Worm (Caenorhabditis elegans) whole organism, late embryonic: ENCODE measurements around the gene R11D1.12.

Experiments used
- K02D7.2 ChIP-seq: sonication (generic microtip); optimal IDR thresholded peaks from 2 replicates; lab custom pipeline; 2017; ENCODE audit warnings: mild to moderate bottlenecking, missing genetic modification characterization, missing compliant biosample characterization
- T23F11.4 ChIP-seq: fragments of 200-800 bp; sonication (Bioruptor generic); optimal IDR thresholded peaks from 2 replicates; lab custom pipeline; 2018; ENCODE audit warnings: mild to moderate bottlenecking, missing genetic modification characterization, missing compliant biosample characterization
- Y22D7AL.16 ChIP-seq: sonication (generic microtip); optimal IDR thresholded peaks from 2 replicates; lab custom pipeline; 2016; ENCODE audit warnings: missing genetic modification characterization, missing compliant biosample characterization
- ceh-14 ChIP-seq: sonication (generic microtip); optimal IDR thresholded peaks from 2 replicates; lab custom pipeline; 2016; ENCODE audit warnings: missing genotype, missing genetic modification characterization, missing compliant biosample characterization
- ceh-18 ChIP-seq: sonication (generic microtip); optimal IDR thresholded peaks from 2 replicates; lab custom pipeline; 2016; ENCODE audit warnings: missing genetic modification characterization, missing compliant biosample characterization
- ceh-6 ChIP-seq: fragments of 200-800 bp; sonication (Bioruptor generic); optimal IDR thresholded peaks from 2 replicates; lab custom pipeline; 2018; ENCODE audit warnings: mild to moderate bottlenecking, missing genetic modification characterization, missing compliant biosample characterization
- dve-1 ChIP-seq: sonication (generic microtip); optimal IDR thresholded peaks from 2 replicates; lab custom pipeline; 2017; ENCODE audit warnings: antibody characterized with exemption, mild to moderate bottlenecking, missing genetic modification characterization, missing compliant biosample characterization
- elt-4 ChIP-seq: sonication (generic microtip); optimal IDR thresholded peaks from 2 replicates; lab custom pipeline; 2016; ENCODE audit warnings: missing genetic modification characterization, missing compliant biosample characterization
- eyg-1 ChIP-seq: sonication (generic microtip); optimal IDR thresholded peaks from 2 replicates; lab custom pipeline; 2016; ENCODE audit warnings: missing genotype, missing genetic modification characterization, missing compliant biosample characterization
- fax-1 ChIP-seq: sonication (generic microtip); optimal IDR thresholded peaks from 2 replicates; lab custom pipeline; 2016; ENCODE audit warnings: missing genotype, missing genetic modification characterization, missing compliant biosample characterization
- hlh-13 ChIP-seq: fragments of 200-800 bp; sonication (Bioruptor generic); optimal IDR thresholded peaks from 2 replicates; lab custom pipeline; 2018; ENCODE audit warnings: mild to moderate bottlenecking, missing genetic modification characterization, missing compliant biosample characterization
- hlh-6 ChIP-seq: sonication (generic microtip); optimal IDR thresholded peaks from 2 replicates; lab custom pipeline; 2016; ENCODE audit warnings: missing genotype, missing genetic modification characterization, missing compliant biosample characterization
- mec-3 ChIP-seq: sonication (generic microtip); optimal IDR thresholded peaks from 2 replicates; lab custom pipeline; 2016; ENCODE audit warnings: borderline replicate concordance, missing genetic modification characterization, missing compliant biosample characterization
- pha-2 ChIP-seq: sonication (generic microtip); optimal IDR thresholded peaks from 2 replicates; lab custom pipeline; 2017; ENCODE audit warnings: mild to moderate bottlenecking, missing genetic modification characterization, missing compliant biosample characterization

Gene R11D1.12

DNA sequence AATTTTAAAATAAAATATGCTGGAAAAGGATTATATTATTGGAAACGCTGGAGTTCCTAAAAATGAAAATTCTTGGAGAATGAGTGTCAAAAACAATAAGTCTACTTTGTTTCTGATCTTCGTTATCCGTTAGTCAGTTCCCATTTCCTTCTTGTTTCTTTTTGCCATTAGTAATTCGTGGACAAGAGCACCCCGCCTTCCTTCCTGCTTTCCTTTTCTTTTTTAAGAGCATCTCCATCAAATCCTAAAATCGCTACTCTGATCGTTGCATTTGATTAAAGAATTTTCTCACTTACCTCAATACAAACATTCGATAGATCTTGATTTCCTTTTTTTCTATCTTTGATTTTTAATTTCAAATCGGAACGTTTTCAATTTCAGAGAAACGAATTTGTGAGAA is 46.0 kb downstream of the R11D1.12 start, which contains the start of gene frpr-15:
frpr-15 (plus strand) TSS at position 301 of the 400 bp plus-strand sequence.
- TF ChIP-seq hlh-6 (tag; lab: Kevin White, UChicago): no peak
- TF ChIP-seq T23F11.4 (GFP tag; lab: Kevin White, UChicago): no peak
- no peak for TF ChIP-seq Y22D7AL.16 (tag; lab: Kevin White, UChicago)
- TF ChIP-seq elt-4: no peak
- TF ChIP-seq ceh-14: no peak

DNA sequence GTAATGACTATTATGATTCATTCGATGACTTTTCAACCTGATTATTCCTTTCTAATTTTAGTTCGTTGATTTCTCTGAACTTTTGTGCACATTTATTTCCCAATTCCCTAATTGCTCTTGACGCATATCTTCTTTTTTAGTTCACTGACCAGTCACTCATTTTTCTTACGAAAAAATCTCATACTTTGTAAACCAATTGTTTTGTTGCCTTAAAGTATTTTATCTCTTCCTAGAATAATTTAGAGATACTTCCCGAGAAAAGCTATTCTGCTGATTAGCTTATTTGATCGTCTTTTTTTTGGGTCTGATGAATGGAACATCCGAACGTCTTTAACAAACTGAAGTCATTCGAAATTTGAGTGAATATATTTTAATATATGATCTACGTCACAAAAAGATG is 46.5 kb downstream of the R11D1.12 start:
- TF ChIP-seq ceh-18 (tag; lab: Kevin White, UChicago) (no peak), ceh-6 (no peak), pha-2 (tag; lab: Kevin White, UChicago) (no peak), mec-3 (tag; lab: Kevin White, UChicago) (no peak), eyg-1 (no peak), K02D7.2 (tag; lab: Kevin White, UChicago) (no peak), dve-1 (tag; lab: Kevin White, UChicago) (no peak), T23F11.4 (GFP tag; lab: Kevin White, UChicago) (no peak), hlh-13 (no peak)
- TF ChIP-seq, all 69 proteins: peak for 0

DNA sequence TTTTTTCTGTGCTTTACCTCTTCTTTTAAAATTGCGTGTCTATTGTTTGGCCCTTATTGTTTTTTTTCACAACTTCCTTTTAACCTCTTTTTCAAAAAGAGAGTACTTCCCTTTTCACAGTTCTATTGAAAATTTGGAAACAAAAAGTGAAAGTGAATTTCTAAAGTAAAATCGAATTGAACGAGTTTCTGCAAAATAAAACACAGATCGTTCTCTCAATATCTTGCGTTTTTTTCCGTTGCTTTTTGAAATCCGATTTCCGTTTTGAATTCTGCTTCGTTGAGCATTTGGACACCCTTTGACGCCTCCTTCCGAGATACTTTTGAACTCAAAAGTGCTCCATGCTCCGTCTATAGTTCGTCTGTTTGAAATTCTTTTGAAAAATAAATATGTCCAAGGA is 49.5 kb downstream of the R11D1.12 start:
- no peak for TF ChIP-seq fax-1 (tag; lab: Kevin White, UChicago)
